Fruit fly (Drosophila melanogaster): ENCODE measurements around the gene hfw.

DNA sequence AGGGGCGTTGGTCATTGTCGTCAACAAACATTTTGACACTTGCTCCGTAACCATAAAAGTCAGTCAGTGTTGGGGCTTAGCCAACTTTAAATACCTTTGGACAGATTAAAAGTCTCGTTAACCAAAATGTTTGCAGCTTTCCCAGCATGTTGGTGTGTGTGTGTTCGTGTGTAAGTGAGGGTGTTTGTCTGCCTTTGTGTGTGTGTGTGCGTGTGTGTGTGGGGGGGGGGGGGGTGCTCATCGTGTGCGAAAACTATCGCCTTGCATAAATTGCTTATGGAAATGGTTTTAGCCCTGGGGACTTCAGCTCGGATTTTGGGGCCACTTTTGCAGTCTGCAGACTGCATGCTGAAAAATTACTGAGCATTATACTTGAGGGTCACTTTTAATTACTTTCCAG lies 45.5 kb downstream of the hfw start:
- TF ChIP-seq CG8478 (optimal IDR thresholded peaks at IDR 0.05) (no peak), CTCF (optimal IDR thresholded peaks at IDR 0.05) (no peak)
